Worm (Caenorhabditis elegans) whole organism, late embryonic: ENCODE measurements around the gene F37A8.2.

Experiments used
- F13H6.1 ChIP-seq: sonication (generic microtip); optimal IDR thresholded peaks from 2 replicates; lab custom pipeline; 2016; ENCODE audit warnings: missing genetic modification characterization, missing compliant biosample characterization
- ahr-1 ChIP-seq: sonication (generic microtip); optimal IDR thresholded peaks from 2 replicates; lab custom pipeline; 2016; ENCODE audit warnings: missing genetic modification characterization, missing compliant biosample characterization
- ama-1 ChIP-seq: fragments of 150-350 bp; optimal IDR thresholded peaks from 2 replicates; lab custom pipeline; 2014
- ceh-30 ChIP-seq: fragments of 150-350 bp; optimal IDR thresholded peaks from 2 replicates; lab custom pipeline; 2014; ENCODE audit warnings: missing biosample characterization, missing genetic modification characterization
- gmeb-2 ChIP-seq: sonication (generic microtip); optimal IDR thresholded peaks from 2 replicates; lab custom pipeline; 2016; ENCODE audit warnings: missing genetic modification characterization, inconsistent platforms, missing compliant biosample characterization
- pax-1 ChIP-seq: fragments of 150-350 bp; optimal IDR thresholded peaks from 2 replicates; lab custom pipeline; 2014; ENCODE audit warnings: missing biosample characterization, missing genetic modification characterization
- pha-4 ChIP-seq: fragments of 150-350 bp; optimal IDR thresholded peaks from 2 replicates; lab custom pipeline; 2018; ENCODE audit warnings: missing biosample characterization, missing genetic modification reagents, missing genetic modification characterization
- sox-2 ChIP-seq: fragments of 200-800 bp; sonication (Bioruptor generic); IDR thresholded peaks from 2 replicates; pipeline ENCODE4 v1.3.6; 2022; ENCODE audit warnings: missing genetic modification reagents, missing genetic modification characterization, missing compliant biosample characterization
- unc-86 ChIP-seq: sonication (generic microtip); optimal IDR thresholded peaks from 2 replicates; lab custom pipeline; 2016; ENCODE audit warnings: missing genetic modification characterization, missing compliant biosample characterization

ce11 chrIII:3976291-3976690 lies 45.0 kb upstream of the F37A8.2 start, which contains the start of gene msi-1:
- no peak for TF ChIP-seq pha-4
- TF ChIP-seq ceh-30 (tag; lab: Kevin White, UChicago) = no peak
- TF ChIP-seq F13H6.1 (tag; lab: Kevin White, UChicago) = no peak
- no peak for TF ChIP-seq sox-2 (GFP tag; lab: Robert Waterston, UW)
- no peak for TF ChIP-seq gmeb-2
- no peak for TF ChIP-seq ama-1
- no peak for TF ChIP-seq pax-1
- TF ChIP-seq unc-86 (tag; lab: Kevin White, UChicago) = no peak
- no peak for TF ChIP-seq ahr-1 (tag; lab: Kevin White, UChicago)
